Fruit fly (Drosophila melanogaster) whole organism, pupa: ENCODE data around the gene CG32811.
A peak's percentile ranks its signal among the peaks of the same experiment; 100 is the strongest.

Experiments used
- CG10348 ChIP-seq: fragments of 200-800 bp; sonication (Bioruptor generic); IDR thresholded peaks from 2 replicates; pipeline ENCODE4 v1.3.6; 2022; ENCODE audit warnings: missing biosample characterization, missing genetic modification characterization
- CG12605 ChIP-seq: fragments of 200-800 bp; sonication (Bioruptor generic); IDR thresholded peaks from 2 replicates; pipeline ENCODE4 v1.3.6; 2022; ENCODE audit warnings: missing biosample characterization, missing genetic modification characterization
- CG13204 ChIP-seq: fragments of 200-800 bp; sonication (Bioruptor generic); optimal IDR thresholded peaks from 2 replicates; lab custom pipeline; 2018; ENCODE audit warnings: missing biosample characterization, mild to moderate bottlenecking, missing genetic modification characterization, moderate library complexity
- CG14655 ChIP-seq: fragments of 200-800 bp; sonication (Bioruptor generic); optimal IDR thresholded peaks from 3 replicates; lab custom pipeline; 2017; ENCODE audit warnings: mild to moderate bottlenecking, missing biosample characterization, missing genetic modification reagents, missing genetic modification characterization
- CG15710 ChIP-seq: fragments of 200-800 bp; sonication (Bioruptor generic); optimal IDR thresholded peaks from 2 replicates; lab custom pipeline; 2018; ENCODE audit warnings: missing biosample characterization, mild to moderate bottlenecking, missing genetic modification characterization, moderate library complexity
- CG17806 ChIP-seq: fragments of 200-800 bp; sonication (Bioruptor generic); optimal IDR thresholded peaks from 2 replicates; lab custom pipeline; 2018; ENCODE audit warnings: missing biosample characterization, mild to moderate bottlenecking, missing genetic modification characterization, moderate library complexity
- CG32121 ChIP-seq: fragments of 200-800 bp; sonication (Bioruptor generic); IDR thresholded peaks from 2 replicates; pipeline ENCODE4 v1.3.6; 2022; ENCODE audit warnings: missing biosample characterization, missing genetic modification characterization
- CG34367 ChIP-seq: fragments of 200-800 bp; sonication (Bioruptor generic); optimal IDR thresholded peaks from 2 replicates; lab custom pipeline; 2018; ENCODE audit warnings: missing biosample characterization, mild to moderate bottlenecking, missing genetic modification characterization
- CG4496 ChIP-seq: fragments of 200-800 bp; sonication (Bioruptor generic); IDR thresholded peaks from 3 replicates; pipeline ENCODE4 v1.3.6; 2022; ENCODE audit warnings: missing biosample characterization, missing genetic modification characterization
- CG8159 ChIP-seq: fragments of 200-800 bp; sonication (Bioruptor generic); optimal IDR thresholded peaks from 3 replicates; lab custom pipeline; 2018; ENCODE audit warnings: missing biosample characterization, mild to moderate bottlenecking, missing genetic modification characterization, moderate library complexity
- CG8301 ChIP-seq: fragments of 200-800 bp; sonication (Bioruptor generic); optimal IDR thresholded peaks from 2 replicates; lab custom pipeline; 2018; ENCODE audit warnings: missing biosample characterization, mild to moderate bottlenecking, missing genetic modification characterization
- CG9948 ChIP-seq: fragments of 200-800 bp; sonication (Bioruptor generic); optimal IDR thresholded peaks from 2 replicates; lab custom pipeline; 2018; ENCODE audit warnings: missing biosample characterization, mild to moderate bottlenecking, missing genetic modification characterization, moderate library complexity
- D1 ChIP-seq: fragments of 200-800 bp; sonication (Bioruptor generic); optimal IDR thresholded peaks from 2 replicates; lab custom pipeline; 2018; ENCODE audit warnings: missing biosample characterization, mild to moderate bottlenecking, missing genetic modification characterization, moderate library complexity
- EcR ChIP-seq: fragments of 200-800 bp; sonication (Bioruptor generic); optimal IDR thresholded peaks from 3 replicates; lab custom pipeline; 2019; ENCODE audit warnings: missing biosample characterization, missing genetic modification characterization, mild to moderate bottlenecking, moderate library complexity, missing genetic modification reagents
- Ets98B ChIP-seq: fragments of 200-800 bp; sonication (Bioruptor generic); IDR thresholded peaks from 2 replicates; pipeline ENCODE4 v1.3.6; 2022; ENCODE audit warnings: missing biosample characterization, missing genetic modification characterization
- Pif1A ChIP-seq: fragments of 200-800 bp; sonication (Bioruptor generic); optimal IDR thresholded peaks from 3 replicates; lab custom pipeline; 2016; ENCODE audit warnings: missing biosample characterization, missing genetic modification characterization
- Pif1B ChIP-seq: fragments of 200-800 bp; sonication (Bioruptor generic); optimal IDR thresholded peaks from 3 replicates; lab custom pipeline; 2016; ENCODE audit warnings: missing biosample characterization, missing genetic modification characterization
- Snoo ChIP-seq: fragments of 200-800 bp; sonication (Bioruptor generic); optimal IDR thresholded peaks from 3 replicates; lab custom pipeline; 2017; ENCODE audit warnings: missing biosample characterization, mild to moderate bottlenecking, missing genetic modification characterization, inconsistent platforms
- fd96Ca ChIP-seq: fragments of 200-800 bp; sonication (Bioruptor generic); IDR thresholded peaks from 3 replicates; pipeline ENCODE4 v1.3.6; 2022; ENCODE audit warnings: missing biosample characterization, missing genetic modification characterization
- gl ChIP-seq: fragments of 200-800 bp; sonication (Bioruptor generic); optimal IDR thresholded peaks from 2 replicates; lab custom pipeline; 2018; ENCODE audit warnings: missing biosample characterization, mild to moderate bottlenecking, missing genetic modification characterization
- rn ChIP-seq: fragments of 200-800 bp; sonication (Bioruptor generic); IDR thresholded peaks from 2 replicates; pipeline ENCODE4 v1.3.6; 2022; ENCODE audit warnings: missing biosample characterization, missing genetic modification characterization

Gene CG32811

dm6 chrX:1322214-1322613 lies 24.0 kb upstream of the CG32811 start, which contains the start of gene DAAM:
DAAM (minus strand) TSS chrX:1322362.
- TF ChIP-seq CG4496 (GFP tag; lab: Robert Waterston, UW) = peak; percentile 39; the same call in 1 of the 3 replicates
- TF ChIP-seq EcR = peak; percentile 13
- 0 out of 2 replicates have a peak, but pooled peaks have one; percentile 16 for TF ChIP-seq CG32121 (GFP tag; lab: Robert Waterston, UW)
- TF ChIP-seq rn (GFP tag; lab: Robert Waterston, UW) = no peak

- TF ChIP-seq CG34367 (tag; lab: Kevin White, UChicago) = no peak
- TF ChIP-seq CG13204 (GFP tag; lab: Kevin White, UChicago) = no peak
- no peak for TF ChIP-seq CG32121 (GFP tag; lab: Robert Waterston, UW)
- no peak for TF ChIP-seq CG10348 (GFP tag; lab: Robert Waterston, UW)
- no peak for TF ChIP-seq EcR
- no peak for TF ChIP-seq CG15710 (tag; lab: Kevin White, UChicago)
- no peak for TF ChIP-seq CG14655 (GFP tag; lab: Kevin White, UChicago)
- no peak for TF ChIP-seq Ets98B (GFP tag; lab: Robert Waterston, UW)
- no peak for TF ChIP-seq CG8301
- TF ChIP-seq CG12605 (GFP tag; lab: Robert Waterston, UW) = no peak
- no peak for TF ChIP-seq CG17806
- no peak for TF ChIP-seq fd96Ca (GFP tag; lab: Robert Waterston, UW)
- TF ChIP-seq CG8159 (tag; lab: Kevin White, UChicago) = no peak
- TF ChIP-seq CG9948 (tag; lab: Kevin White, UChicago) = no peak
- TF ChIP-seq Pif1B (GFP tag; lab: Kevin White, UChicago) = no peak
- TF ChIP-seq gl (tag; lab: Kevin White, UChicago) = no peak
- TF ChIP-seq Pif1A = no peak
- no peak for TF ChIP-seq Snoo
- TF ChIP-seq rn (GFP tag; lab: Robert Waterston, UW) = no peak
- no peak for TF ChIP-seq D1 (tag; lab: Kevin White, UChicago)
These were observed 23.5 kb upstream of the CG32811 start for dm6 chrX:1321664-1322063.

DNA sequence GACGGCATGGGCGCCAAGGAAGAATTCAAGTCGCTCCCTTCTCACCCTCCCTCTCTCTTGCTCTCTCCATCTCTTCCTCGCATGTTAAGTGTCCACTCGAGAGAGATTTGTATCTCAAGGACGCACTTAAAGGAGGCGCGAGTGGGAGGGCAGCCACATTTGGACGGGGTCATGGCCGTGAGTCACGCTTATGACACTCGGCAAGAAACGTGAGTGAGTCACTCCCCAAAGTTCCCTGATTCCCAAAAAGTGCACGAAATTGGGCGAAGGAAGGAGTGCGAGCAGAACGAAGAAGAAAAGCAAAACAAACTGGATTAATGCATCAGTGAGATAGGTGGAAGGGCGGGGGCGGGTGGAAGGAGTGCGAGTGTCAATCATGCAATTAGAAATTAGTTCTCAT lies 22.9 kb upstream of the CG32811 start:
- TF ChIP-seq CG17806 (no peak), EcR (peak; percentile 46)

dm6 chrX:1320144-1320981 lies 22.2 kb upstream of the CG32811 start:
- TF ChIP-seq CG34367 (tag; lab: Kevin White, UChicago) (no peak), Pif1A (no peak), Ets98B (GFP tag; lab: Robert Waterston, UW) (no peak), Snoo (peak; percentile 29), CG12605 (GFP tag; lab: Robert Waterston, UW) (no peak), CG9948 (tag; lab: Kevin White, UChicago) (no peak), CG4496 (GFP tag; lab: Robert Waterston, UW) (no peak), EcR (peak; percentile 84), gl (tag; lab: Kevin White, UChicago) (no peak), CG15710 (tag; lab: Kevin White, UChicago) (no peak), rn (GFP tag; lab: Robert Waterston, UW) (no peak), CG32121 (GFP tag; lab: Robert Waterston, UW) (no peak), CG17806 (no peak), CG13204 (GFP tag; lab: Kevin White, UChicago) (peak; percentile 10), D1 (tag; lab: Kevin White, UChicago) (no peak), CG8301 (no peak), CG14655 (GFP tag; lab: Kevin White, UChicago) (peak; percentile 18), CG10348 (GFP tag; lab: Robert Waterston, UW) (no peak), Pif1B (GFP tag; lab: Kevin White, UChicago) (no peak), fd96Ca (GFP tag; lab: Robert Waterston, UW) (no peak), CG8159 (tag; lab: Kevin White, UChicago) (peak; percentile 3)

DNA sequence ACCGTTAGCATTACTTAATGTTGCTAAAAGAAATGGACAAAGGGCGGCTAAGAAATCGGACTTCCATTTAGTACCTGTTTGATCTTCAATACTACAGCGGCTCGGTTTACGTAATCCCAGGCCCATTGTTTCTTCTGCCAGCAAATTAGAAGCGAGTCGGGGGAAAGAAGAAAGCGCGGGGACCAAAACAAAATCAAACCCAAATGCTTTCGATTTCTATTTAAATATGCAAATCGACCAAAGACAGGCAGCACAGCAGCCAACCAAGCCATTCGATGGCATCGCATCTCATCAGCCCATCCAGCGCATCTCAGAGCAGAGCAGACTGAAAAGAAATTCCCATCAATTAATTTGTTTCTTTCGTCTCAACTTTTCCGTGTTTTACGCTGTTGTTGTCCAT lies 14.3 kb upstream of the CG32811 start:
- TF ChIP-seq gl (tag; lab: Kevin White, UChicago) = no peak

DNA sequence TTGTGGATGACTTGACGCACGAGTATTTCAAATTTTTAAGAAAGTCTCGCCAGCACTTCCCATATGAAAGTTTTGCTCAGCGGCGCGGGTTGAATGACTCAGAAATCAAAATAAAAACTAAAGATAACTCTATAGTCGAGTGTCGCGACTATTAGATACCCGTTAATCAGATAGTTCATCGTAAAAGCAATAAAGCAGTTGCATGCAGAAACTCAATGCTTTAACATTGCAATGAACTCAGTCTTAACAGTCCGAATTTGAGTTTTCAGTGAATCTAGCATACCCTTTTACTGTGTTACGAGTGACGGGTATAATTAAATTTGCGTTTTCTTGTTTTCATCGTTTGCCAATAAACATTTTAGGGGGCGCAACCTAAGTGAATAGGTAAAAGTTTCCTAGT lies 13.0 kb upstream of the CG32811 start:
- TF ChIP-seq rn (GFP tag; lab: Robert Waterston, UW) = no peak

DNA sequence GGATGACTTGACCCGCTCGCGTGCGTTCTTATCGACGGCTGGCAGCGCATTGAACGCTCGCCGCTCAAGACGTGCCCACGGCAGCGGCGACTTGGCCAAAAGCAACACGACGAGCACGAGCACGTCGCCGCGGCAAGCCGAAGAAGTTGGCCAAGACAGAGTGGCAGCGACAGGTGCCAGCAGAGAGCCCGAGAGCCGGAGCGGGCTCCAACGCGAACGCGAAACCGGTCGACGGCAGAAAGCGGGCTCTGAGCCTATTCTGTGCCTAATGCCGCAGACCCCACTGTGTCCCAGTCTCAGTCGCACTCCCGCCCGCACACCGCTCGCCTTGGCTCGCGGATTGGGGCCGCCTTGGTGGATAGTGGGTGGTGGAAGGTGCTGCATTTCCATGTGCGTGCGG lies 10.3 kb upstream of the CG32811 start:
- TF ChIP-seq CG8159 (tag; lab: Kevin White, UChicago) (no peak), CG12605 (GFP tag; lab: Robert Waterston, UW) (no peak), fd96Ca (GFP tag; lab: Robert Waterston, UW) (no peak), CG8301 (no peak), Snoo (no peak), CG4496 (GFP tag; lab: Robert Waterston, UW) (peak; percentile 32; the same call in 1 of the 3 replicates), CG14655 (GFP tag; lab: Kevin White, UChicago) (no peak), CG32121 (GFP tag; lab: Robert Waterston, UW) (peak; percentile 28; the same call in 1 of the 2 replicates), CG15710 (tag; lab: Kevin White, UChicago) (no peak), CG13204 (GFP tag; lab: Kevin White, UChicago) (peak; percentile 94), Pif1B (GFP tag; lab: Kevin White, UChicago) (no peak), Ets98B (GFP tag; lab: Robert Waterston, UW) (peak; percentile 6; the same call in 1 of the 2 replicates), Pif1A (no peak), rn (GFP tag; lab: Robert Waterston, UW) (no peak)
